Fruit fly (Drosophila melanogaster) whole organism, embryonic: ENCODE measurements around the gene CG32719.

Experiments used
- CG1024 ChIP-seq: fragments of 200-800 bp; sonication (Bioruptor generic); IDR thresholded peaks from 2 replicates; pipeline ENCODE4 v1.3.6; 2022; ENCODE audit warnings: missing biosample characterization, missing genetic modification characterization
- CG10274 ChIP-seq: fragments of 200-800 bp; sonication (Bioruptor generic); optimal IDR thresholded peaks from 3 replicates; lab custom pipeline; 2017; ENCODE audit warnings: missing biosample characterization, mild to moderate bottlenecking, missing genetic modification characterization
- CG10979 ChIP-seq: fragments of 200-800 bp; sonication (Bioruptor generic); optimal IDR thresholded peaks from 2 replicates; lab custom pipeline; 2018; ENCODE audit warnings: missing biosample characterization, mild to moderate bottlenecking, missing genetic modification characterization, moderate library complexity
- CG14710 ChIP-seq: fragments of 200-800 bp; sonication (Bioruptor generic); optimal IDR thresholded peaks from 3 replicates; lab custom pipeline; 2019; ENCODE audit warnings: missing biosample characterization, mild to moderate bottlenecking, missing genetic modification characterization, moderate library complexity
- CG15601 ChIP-seq: fragments of 200-800 bp; sonication (Bioruptor generic); optimal IDR thresholded peaks from 3 replicates; lab custom pipeline; 2019; ENCODE audit warnings: missing biosample characterization, mild to moderate bottlenecking, missing genetic modification characterization, moderate library complexity
- CG15696 ChIP-seq: fragments of 200-800 bp; sonication (Bioruptor generic); optimal IDR thresholded peaks from 2 replicates; lab custom pipeline; 2019; ENCODE audit warnings: missing biosample characterization, mild to moderate bottlenecking, missing genetic modification characterization, moderate library complexity
- CG17359 ChIP-seq: fragments of 200-800 bp; sonication (Bioruptor generic); optimal IDR thresholded peaks from 3 replicates; lab custom pipeline; 2018; ENCODE audit warnings: missing biosample characterization, mild to moderate bottlenecking, missing genetic modification characterization, moderate library complexity
- CG17912 ChIP-seq: fragments of 200-800 bp; sonication (Bioruptor generic); optimal IDR thresholded peaks from 2 replicates; lab custom pipeline; 2018; ENCODE audit warnings: missing biosample characterization, mild to moderate bottlenecking, missing genetic modification characterization
- CG1792 ChIP-seq: fragments of 200-800 bp; sonication (Bioruptor generic); optimal IDR thresholded peaks from 2 replicates; lab custom pipeline; 2016; ENCODE audit warnings: missing biosample characterization, missing genetic modification characterization
- CG18262 ChIP-seq: fragments of 200-800 bp; optimal IDR thresholded peaks from 3 replicates; lab custom pipeline; 2019; ENCODE audit warnings: missing biosample characterization, mild to moderate bottlenecking, missing genetic modification characterization, moderate library complexity
- CG2875 ChIP-seq: fragments of 200-800 bp; sonication (Bioruptor generic); optimal IDR thresholded peaks from 2 replicates; lab custom pipeline; 2017; ENCODE audit warnings: missing biosample characterization, mild to moderate bottlenecking, missing genetic modification characterization, missing genetic modification reagents
- CG34376 ChIP-seq: fragments of 200-800 bp; sonication (Bioruptor generic); optimal IDR thresholded peaks from 2 replicates; lab custom pipeline; 2018; ENCODE audit warnings: missing biosample characterization, mild to moderate bottlenecking, missing genetic modification characterization
- CG5180 ChIP-seq: fragments of 200-800 bp; sonication (Bioruptor generic); optimal IDR thresholded peaks from 3 replicates; lab custom pipeline; 2017; ENCODE audit warnings: missing biosample characterization, missing genetic modification characterization, mild to moderate bottlenecking, moderate library complexity, missing genetic modification reagents
- CG6689 ChIP-seq: fragments of 200-800 bp; sonication (Bioruptor generic); IDR thresholded peaks from 2 replicates; pipeline ENCODE4 v1.3.6; 2022; ENCODE audit warnings: missing biosample characterization, missing genetic modification characterization
- CG8388 ChIP-seq: fragments of 200-800 bp; sonication (Bioruptor generic); optimal IDR thresholded peaks from 2 replicates; lab custom pipeline; 2019; ENCODE audit warnings: missing biosample characterization, mild to moderate bottlenecking, missing genetic modification characterization, moderate library complexity
- CG9797 ChIP-seq: fragments of 200-800 bp; sonication (Bioruptor generic); optimal IDR thresholded peaks from 3 replicates; lab custom pipeline; 2018; ENCODE audit warnings: missing biosample characterization, mild to moderate bottlenecking, missing genetic modification characterization
- CoRest ChIP-seq: fragments of 200-800 bp; sonication (Bioruptor generic); optimal IDR thresholded peaks from 3 replicates; lab custom pipeline; 2018; ENCODE audit warnings: missing biosample characterization, mild to moderate bottlenecking, missing genetic modification characterization, moderate library complexity
- CrebB ChIP-seq: fragments of 200-800 bp; sonication (Bioruptor generic); optimal IDR thresholded peaks from 3 replicates; lab custom pipeline; 2018; ENCODE audit warnings: missing biosample characterization, mild to moderate bottlenecking, missing genetic modification characterization
- D19A ChIP-seq: fragments of 200-800 bp; optimal IDR thresholded peaks from 3 replicates; lab custom pipeline; 2019; ENCODE audit warnings: missing biosample characterization, mild to moderate bottlenecking, missing genetic modification characterization, moderate library complexity
- HmgZ ChIP-seq: fragments of 200-800 bp; sonication (Bioruptor generic); optimal IDR thresholded peaks from 2 replicates; lab custom pipeline; 2018; ENCODE audit warnings: missing biosample characterization, mild to moderate bottlenecking, missing genetic modification characterization
- Med ChIP-seq: fragments of 200-800 bp; sonication (Bioruptor generic); peaks from one replicate; lab custom pipeline; 2016; ENCODE audit warnings: missing biosample characterization, missing genetic modification characterization, mild to moderate bottlenecking, inconsistent platforms, moderate library complexity
- Sox100B ChIP-seq: fragments of 200-800 bp; sonication (Bioruptor generic); optimal IDR thresholded peaks from 3 replicates; lab custom pipeline; 2018; ENCODE audit warnings: missing biosample characterization, mild to moderate bottlenecking, missing genetic modification characterization
- Sry-β ChIP-seq: fragments of 200-800 bp; sonication (Bioruptor generic); optimal IDR thresholded peaks from 2 replicates; lab custom pipeline; 2018; ENCODE audit warnings: missing biosample characterization, mild to moderate bottlenecking, missing genetic modification characterization, moderate library complexity
- Usf ChIP-seq: fragments of 200-800 bp; sonication (Bioruptor generic); optimal IDR thresholded peaks from 2 replicates; lab custom pipeline; 2017; ENCODE audit warnings: missing genotype, missing biosample characterization, missing genetic modification characterization
- Vsx1 ChIP-seq: fragments of 200-800 bp; sonication (Bioruptor generic); optimal IDR thresholded peaks from 2 replicates; lab custom pipeline; 2017; ENCODE audit warnings: missing biosample characterization, mild to moderate bottlenecking, missing genetic modification characterization, missing genetic modification reagents
- btn ChIP-seq: fragments of 200-800 bp; sonication (Bioruptor generic); optimal IDR thresholded peaks from 2 replicates; lab custom pipeline; 2016; ENCODE audit warnings: missing biosample characterization, missing genetic modification characterization
- cad ChIP-seq: fragments of >200 bp; optimal IDR thresholded peaks from 2 replicates; lab custom pipeline; 2017; ENCODE audit warnings: missing biosample characterization, missing genetic modification characterization
- dmrt11E ChIP-seq: fragments of 200-800 bp; sonication (Bioruptor generic); optimal IDR thresholded peaks from 3 replicates; lab custom pipeline; 2018; ENCODE audit warnings: missing biosample characterization, mild to moderate bottlenecking, missing genetic modification characterization, moderate library complexity
- exex ChIP-seq: fragments of 200-800 bp; sonication (Bioruptor generic); optimal IDR thresholded peaks from 4 replicates; lab custom pipeline; 2018; ENCODE audit warnings: missing biosample characterization, mild to moderate bottlenecking, missing genetic modification characterization, moderate library complexity
- fd102C ChIP-seq: fragments of 200-800 bp; sonication (Bioruptor generic); optimal IDR thresholded peaks from 2 replicates; lab custom pipeline; 2018; ENCODE audit warnings: missing biosample characterization, mild to moderate bottlenecking, missing genetic modification characterization, moderate library complexity
- fru ChIP-seq: fragments of >200 bp; optimal IDR thresholded peaks from 2 replicates; lab custom pipeline; 2017
- her ChIP-seq: fragments of 200-800 bp; sonication (Bioruptor generic); optimal IDR thresholded peaks from 2 replicates; lab custom pipeline; 2016; ENCODE audit warnings: missing biosample characterization, missing genetic modification characterization
- jing ChIP-seq: fragments of 200-800 bp; sonication (Bioruptor generic); optimal IDR thresholded peaks from 2 replicates; lab custom pipeline; 2018; ENCODE audit warnings: missing biosample characterization, mild to moderate bottlenecking, missing genetic modification characterization
- jumu ChIP-seq: fragments of 200-800 bp; sonication (Bioruptor generic); optimal IDR thresholded peaks from 3 replicates; lab custom pipeline; 2016; ENCODE audit warnings: missing biosample characterization, missing genetic modification characterization
- ken ChIP-seq: fragments of 200-800 bp; sonication (Bioruptor generic); IDR thresholded peaks from 3 replicates; pipeline ENCODE4 v1.3.6; 2022; ENCODE audit warnings: missing biosample characterization, missing genetic modification characterization
- lola ChIP-seq, 3 experiments: fragments of >200 bp in 2 of 3; fragments of 200-800 bp in 1 of 3; sonication (Bioruptor generic) in 1 of 3; optimal IDR thresholded peaks; 2 replicates each; lab custom pipeline; 2017 to 2019; ENCODE audit warnings: missing biosample characterization in 3 of 3, missing genetic modification characterization in 3 of 3, mild to moderate bottlenecking in 1 of 3, moderate library complexity in 1 of 3
- org-1 ChIP-seq: fragments of 200-800 bp; sonication (Bioruptor generic); optimal IDR thresholded peaks from 2 replicates; lab custom pipeline; 2017; ENCODE audit warnings: missing biosample characterization, missing genetic modification characterization
- pan ChIP-seq, 4 experiments: fragments of >200 bp in 3 of 4; fragments of 200-800 bp in 1 of 4; sonication (Bioruptor generic) in 1 of 4; optimal IDR thresholded peaks in 3 of 4; IDR thresholded peaks in 1 of 4; 2 replicates each; pipeline versions ENCODE4 v1.3.6 to Lab custom; 2017 to 2022; ENCODE audit warnings: missing biosample characterization in 2 of 4, missing genetic modification characterization in 2 of 4, mixed read lengths in 1 of 4
- pnt ChIP-seq: fragments of 200-800 bp; sonication (Bioruptor generic); optimal IDR thresholded peaks from 3 replicates; lab custom pipeline; 2016; ENCODE audit warnings: missing biosample characterization, missing genetic modification characterization
- prd ChIP-seq, 3 experiments: fragments of >200 bp in 2 of 3; fragments of 200-800 bp in 1 of 3; sonication (Bioruptor generic) in 1 of 3; optimal IDR thresholded peaks in 2 of 3; IDR thresholded peaks in 1 of 3; 2 replicates in 2 of 3; 3 replicates in 1 of 3; pipeline versions ENCODE4 v1.3.6 to Lab custom; 2017 to 2022; ENCODE audit warnings: missing biosample characterization in 1 of 3, missing genetic modification characterization in 1 of 3
- row ChIP-seq: fragments of 200-800 bp; sonication (Bioruptor generic); IDR thresholded peaks from 3 replicates; pipeline ENCODE4 v1.3.6; 2022; ENCODE audit warnings: missing biosample characterization, missing genetic modification characterization
- sc ChIP-seq, 3 experiments: fragments of >200 bp in 2 of 3; fragments of 200-800 bp in 1 of 3; sonication (Bioruptor generic) in 1 of 3; optimal IDR thresholded peaks; 2 replicates in 2 of 3; 3 replicates in 1 of 3; lab custom pipeline; 2017; ENCODE audit warnings: mild to moderate bottlenecking in 1 of 3, missing biosample characterization in 1 of 3, missing genetic modification characterization in 1 of 3, missing genetic modification reagents in 1 of 3
- seq ChIP-seq: fragments of 200-800 bp; sonication (Bioruptor generic); IDR thresholded peaks from 2 replicates; pipeline ENCODE4 v1.3.6; 2022; ENCODE audit warnings: missing biosample characterization, missing genetic modification characterization
- sima ChIP-seq: fragments of 200-800 bp; sonication (Bioruptor generic); optimal IDR thresholded peaks from 2 replicates; lab custom pipeline; 2016; ENCODE audit warnings: missing biosample characterization, missing genetic modification characterization
- unc-4 ChIP-seq: fragments of 200-800 bp; sonication (Bioruptor generic); IDR thresholded peaks from 2 replicates; pipeline ENCODE4 v1.3.6; 2022; ENCODE audit warnings: missing biosample characterization, missing genetic modification characterization; ENCODE audit not compliant: partially characterized antibody
- z ChIP-seq: fragments of 200-800 bp; sonication (Bioruptor generic); IDR thresholded peaks from 3 replicates; pipeline ENCODE4 v1.3.6; 2022; ENCODE audit warnings: missing biosample characterization, missing genetic modification characterization
- zfh1 ChIP-seq: fragments of 200-800 bp; sonication (Bioruptor generic); IDR thresholded peaks from 3 replicates; pipeline ENCODE4 v1.3.6; 2022; ENCODE audit warnings: missing biosample characterization, missing genetic modification characterization

CG32719 gene

DNA sequence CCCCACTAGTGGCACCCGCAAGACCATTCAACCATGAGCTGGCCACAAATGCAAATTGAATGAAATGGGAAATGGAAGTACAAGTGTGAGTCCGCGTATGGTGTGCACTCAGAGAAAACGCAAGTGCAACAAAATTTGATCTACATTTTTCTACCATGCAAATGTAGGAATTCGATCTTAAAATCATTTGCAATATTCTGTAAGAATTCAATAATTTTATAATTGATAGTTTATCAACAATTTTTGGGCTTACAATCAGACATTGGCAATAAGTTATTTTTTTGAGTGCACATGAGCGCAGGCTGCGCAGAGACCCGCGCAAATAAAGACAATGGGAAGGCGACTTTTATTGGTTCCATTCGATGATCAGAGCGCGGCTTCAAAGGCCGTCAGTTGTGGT lies 23.4 kb upstream of the CG32719 start (continued):
- no peak for TF ChIP-seq sc (optimal IDR thresholded peaks at IDR 0.05; lab: Kevin White, UChicago)
- TF ChIP-seq sc (GFP tag; optimal IDR thresholded peaks at IDR 0.05; lab: Kevin White, UChicago), result peak; percentile 35
- TF ChIP-seq CG6689 (GFP tag; lab: Robert Waterston, UW), result peak; percentile 47

DNA sequence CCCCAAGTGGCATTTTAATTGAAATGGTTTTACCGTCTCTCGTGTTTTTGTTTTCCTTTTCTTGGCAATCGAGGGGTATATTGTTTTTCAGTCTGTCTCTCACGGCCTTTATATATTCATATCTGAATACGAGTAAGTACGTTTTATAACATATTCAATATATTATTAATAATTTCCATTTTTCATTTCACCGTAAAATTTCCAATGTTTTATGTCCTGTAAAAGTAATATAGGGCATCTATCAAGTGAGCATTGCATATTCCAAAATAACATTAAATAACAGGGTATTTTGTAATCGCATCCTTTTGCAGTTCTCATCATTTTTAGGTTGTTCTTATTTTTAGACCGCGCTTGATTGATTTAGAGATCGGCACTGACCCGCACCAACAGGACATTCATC lies 21.9 kb upstream of the CG32719 start:
- no peak for TF ChIP-seq CG17912
- TF ChIP-seq Med, result no peak
- TF ChIP-seq CrebB (tag; lab: Kevin White, UChicago), result no peak
- no peak for TF ChIP-seq sima (GFP tag; lab: Kevin White, UChicago)
- TF ChIP-seq fd102C, result no peak
- TF ChIP-seq Usf (GFP tag; lab: Kevin White, UChicago), result no peak
- TF ChIP-seq prd (optimal IDR thresholded peaks at IDR 0.05; lab: Kevin White, UChicago), result no peak
- TF ChIP-seq prd (GFP tag; IDR thresholded peaks at IDR 0.05; lab: Robert Waterston, UW), result 0 out of 3 replicates have a peak, but pooled peaks have one; percentile 24
- TF ChIP-seq pnt (GFP tag; lab: Kevin White, UChicago), result no peak
- no peak for TF ChIP-seq jing (GFP tag; lab: Kevin White, UChicago)
- no peak for TF ChIP-seq CoRest (tag; lab: Kevin White, UChicago)
- peak; percentile 37 for TF ChIP-seq CG18262 (tag; lab: Kevin White, UChicago)
- no peak for TF ChIP-seq org-1 (GFP tag; lab: Kevin White, UChicago)
- no peak for TF ChIP-seq CG34376
- peak; percentile 8 for TF ChIP-seq CG14710 (tag; lab: Kevin White, UChicago)
- TF ChIP-seq Sry-β (GFP tag; lab: Kevin White, UChicago), result no peak
- TF ChIP-seq CG1024 (GFP tag; lab: Robert Waterston, UW), result no peak
- TF ChIP-seq exex (tag; lab: Kevin White, UChicago), result no peak
- no peak for TF ChIP-seq CG9797 (GFP tag; lab: Kevin White, UChicago)
- TF ChIP-seq lola (GFP tag; optimal IDR thresholded peaks at IDR 0.05; lab: Kevin White, UChicago), result peak in 1 of 3 experiments; percentile 19
- peak; percentile 28; the same call in 1 of the 3 replicates for TF ChIP-seq row (GFP tag; lab: Robert Waterston, UW)
- no peak for TF ChIP-seq cad
- TF ChIP-seq pan (optimal IDR thresholded peaks at IDR 0.05; lab: Kevin White, UChicago), result no peak
- peak in 1 of 2 experiments; percentile 52 for TF ChIP-seq pan (GFP tag; optimal IDR thresholded peaks at IDR 0.05 in 1 of 2, IDR thresholded peaks at IDR 0.05 in 1 of 2)
- peak; percentile 33 for TF ChIP-seq dmrt11E
- TF ChIP-seq D19A, result peak; percentile 11
- TF ChIP-seq CG15601 (tag; lab: Kevin White, UChicago), result no peak
- 0 out of 3 replicates have a peak, but pooled peaks have one; percentile 19 for TF ChIP-seq zfh1
- no peak for TF ChIP-seq jumu (GFP tag; lab: Kevin White, UChicago)
- TF ChIP-seq CG5180, result no peak
- TF ChIP-seq z (GFP tag; lab: Robert Waterston, UW), result no peak
- no peak for TF ChIP-seq her (GFP tag; lab: Kevin White, UChicago)
- no peak for TF ChIP-seq ken
- no peak for TF ChIP-seq HmgZ (tag; lab: Kevin White, UChicago)
- TF ChIP-seq CG1792 (GFP tag; lab: Kevin White, UChicago), result no peak
- no peak for TF ChIP-seq btn (GFP tag; lab: Kevin White, UChicago)
- no peak for TF ChIP-seq CG2875 (GFP tag; lab: Kevin White, UChicago)
- TF ChIP-seq fru (lab: Kevin White, UChicago), result no peak
- TF ChIP-seq unc-4, result no peak
- TF ChIP-seq Sox100B (GFP tag; lab: Kevin White, UChicago), result no peak
- no peak for TF ChIP-seq CG17359 (tag; lab: Kevin White, UChicago)
- no peak for TF ChIP-seq Vsx1
- TF ChIP-seq CG8388 (GFP tag; lab: Kevin White, UChicago), result no peak
- no peak for TF ChIP-seq seq
- peak; percentile 51 for TF ChIP-seq CG15696 (tag; lab: Kevin White, UChicago)
- peak; percentile 6 for TF ChIP-seq CG10979 (tag; lab: Kevin White, UChicago)
- no peak for TF ChIP-seq CG10274 (GFP tag; lab: Kevin White, UChicago)
